Worm (Caenorhabditis elegans): ENCODE data around the gene srw-122.

- TF ChIP-seq ets-7 (tag; optimal IDR thresholded peaks at IDR 0.05) (no peak), B0310.2 (tag; optimal IDR thresholded peaks at IDR 0.05) (no peak), ama-1 (optimal IDR thresholded peaks at IDR 0.05) (no peak), tbx-11 (GFP tag; IDR thresholded peaks at IDR 0.05) (no peak), flt-1 (GFP tag; IDR thresholded peaks at IDR 0.05) (no peak), tbx-37 (GFP tag; conservative IDR thresholded peaks at IDR 0.05) (no peak), hmbx-1 (tag; optimal IDR thresholded peaks at IDR 0.05) (no peak), pes-1 (GFP tag; IDR thresholded peaks at IDR 0.05) (no peak), ceh-13 (GFP tag; optimal IDR thresholded peaks at IDR 0.05) (no peak), ceh-36 (tag; optimal IDR thresholded peaks at IDR 0.05) (no peak)
Measured at ce11 chrV:2987407-2987806, 35.4 kb upstream of the srw-122 start, which contains the start of gene srh-85.

Data from whole organism, early embryonic.